2 fruit fly cellular contexts compared by ENCODE assay signal in genomic region chr3L:7879616-7880015, dm6.
TF ChIP-seq lines count a peak whose summit lies in the region.

No protein-coding gene starts in this region.

TF ChIP-seq in whole organism, adult, 20 proteins besides CTCF, POLR2A, EP300 and RAD21:
- TF ChIP-seq CG33017 (tag; optimal IDR thresholded peaks at IDR 0.05; lab: Kevin White, UChicago) = no peak
- no peak for TF ChIP-seq pad (GFP tag; optimal IDR thresholded peaks at IDR 0.05; lab: Kevin White, UChicago)
- no peak for TF ChIP-seq CG11617 (GFP tag; optimal IDR thresholded peaks at IDR 0.05; lab: Kevin White, UChicago)
- no peak for TF ChIP-seq kay (GFP tag; lab: Kevin White, UChicago; ENCODE audit: borderline replicate concordance)
- peak; percentile 72 for TF ChIP-seq tj (GFP tag; optimal IDR thresholded peaks at IDR 0.05; lab: Kevin White, UChicago)
- no peak for TF ChIP-seq CG7045 (GFP tag; optimal IDR thresholded peaks at IDR 0.05; lab: Kevin White, UChicago)
- TF ChIP-seq CG12768 (GFP tag; optimal IDR thresholded peaks at IDR 0.05; lab: Kevin White, UChicago) = no peak

TF ChIP-seq in whole organism, prepupa, 60 proteins besides CTCF, POLR2A, EP300 and RAD21:
- TF ChIP-seq lz (GFP tag; optimal IDR thresholded peaks at IDR 0.05; lab: Kevin White, UChicago) (no peak), Eip78C (GFP tag; lab: Kevin White, UChicago) (peak; percentile 44), svp (GFP tag; lab: Kevin White, UChicago) (peak; percentile 58)
